Worm (Caenorhabditis elegans): ENCODE results near the gene C17B7.12.
"Not testable (repeated sequence)": the region's sequence is repeated elsewhere in the genome, so short reads cannot be mapped to it uniquely, and the experiment has no call there.

C17B7.12 gene

ce11 chrV:3394694-3395240, 41.7 kb downstream of the C17B7.12 start, which contains the start of gene T20D4.15:
Gene T20D4.15 (minus strand): TSS chrV:3394744.
- TF ChIP-seq ces-1 (GFP tag; optimal IDR thresholded peaks at IDR 0.05) = no peak
- no peak for TF ChIP-seq elt-1 (tag; optimal IDR thresholded peaks at IDR 0.05; ENCODE audit: borderline replicate concordance, insufficient read depth)
- no peak for TF ChIP-seq mab-5 (tag; optimal IDR thresholded peaks at IDR 0.05)
- TF ChIP-seq cnd-1 (tag; optimal IDR thresholded peaks at IDR 0.05) = no peak

- not testable (repeated sequence) for TF ChIP-seq nhr-237 (tag; optimal IDR thresholded peaks at IDR 0.05); blmp-1 (tag; optimal IDR thresholded peaks at IDR 0.05); drap-1 (GFP tag; optimal IDR thresholded peaks at IDR 0.05)
Measured at ce11 chrV:3396765-3397164, 43.7 kb downstream of the C17B7.12 start, which contains the start of gene T20D4.12. Gene T20D4.12 (plus strand): TSS chrV:3397065.

DNA sequence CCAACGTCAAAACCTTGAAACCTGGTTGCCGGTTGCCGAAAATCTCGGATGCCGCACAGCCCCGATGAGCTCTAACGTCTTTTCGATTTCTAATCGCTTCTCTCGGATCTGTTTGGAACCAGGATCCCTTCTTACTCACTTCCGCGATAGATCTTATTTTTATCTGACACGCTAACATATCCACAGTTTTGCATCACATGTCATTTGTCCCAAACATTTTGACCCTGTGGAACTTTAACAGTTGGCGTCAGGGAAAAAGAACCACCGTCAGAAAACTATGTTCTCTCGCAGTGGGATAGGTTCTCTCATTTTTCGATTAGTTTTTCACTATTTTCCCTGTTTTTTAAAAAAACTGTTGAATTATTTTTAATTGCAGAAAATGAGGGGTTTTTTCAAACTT, 45.3 kb downstream of the C17B7.12 start, which contains the start of gene T20D4.11:
T20D4.11 (plus strand) TSS at position 377 of the 400 bp plus-strand sequence.
- TF ChIP-seq elt-1 (tag; optimal IDR thresholded peaks at IDR 0.05; ENCODE audit: borderline replicate concordance, insufficient read depth) (no peak), M03D4.4 (tag; optimal IDR thresholded peaks at IDR 0.05) (no peak), nhr-2 (tag; optimal IDR thresholded peaks at IDR 0.05) (no peak), ceh-39 (tag; optimal IDR thresholded peaks at IDR 0.05) (no peak), nhr-12 (tag; optimal IDR thresholded peaks at IDR 0.05) (no peak), ztf-11 (tag; optimal IDR thresholded peaks at IDR 0.05) (no peak), flh-1 (GFP tag; optimal IDR thresholded peaks at IDR 0.05) (no peak), ham-2 (GFP tag; optimal IDR thresholded peaks at IDR 0.05) (no peak), lin-32 (GFP tag; optimal IDR thresholded peaks at IDR 0.05) (no peak), unc-120 (tag; optimal IDR thresholded peaks at IDR 0.05; ENCODE audit: poor library complexity, severe bottlenecking) (no peak), tbx-8 (GFP tag; optimal IDR thresholded peaks at IDR 0.05) (no peak), sem-2 (GFP tag; optimal IDR thresholded peaks at IDR 0.05) (no peak)

ce11 chrV:3399952-3400351, 46.9 kb downstream of the C17B7.12 start, which contains the start of gene T20D4.10:
Gene T20D4.10 (plus strand): TSS chrV:3400252.
- TF ChIP-seq lin-13 (tag; optimal IDR thresholded peaks at IDR 0.05); drap-1 (GFP tag; optimal IDR thresholded peaks at IDR 0.05); unc-120 (tag; optimal IDR thresholded peaks at IDR 0.05; ENCODE audit: poor library complexity, severe bottlenecking): not testable (repeated sequence)
